Fruit fly (Drosophila melanogaster) S2 (cell line): ENCODE data around the gene Nup205.

Experiments
- CG8478 ChIP-seq: fragments of >200 bp; optimal IDR thresholded peaks from 2 replicates; lab custom pipeline; 2018
- CTCF ChIP-seq, 2 experiments: fragments of >200 bp; optimal IDR thresholded peaks; 2 replicates each; lab custom pipeline; 2018

dm6 chrX:19851095-19851988, 672 bp upstream of the Nup205 start:
- TF ChIP-seq CG8478 (no peak), CTCF (optimal IDR thresholded peaks at IDR 0.05; lab: Kevin White, UChicago) (peak; percentile 52 to 60)
